Fruit fly (Drosophila melanogaster): ENCODE results near the gene e.

- no peak for TF ChIP-seq CrebA (GFP tag; optimal IDR thresholded peaks at IDR 0.05; ENCODE audit: borderline replicate concordance)
- TF ChIP-seq Hnf4 (GFP tag; optimal IDR thresholded peaks at IDR 0.05), result no peak
- no peak for TF ChIP-seq psq (GFP tag; optimal IDR thresholded peaks at IDR 0.05)
- TF ChIP-seq woc (GFP tag; optimal IDR thresholded peaks at IDR 0.05), result no peak
- TF ChIP-seq Hr83 (GFP tag; optimal IDR thresholded peaks at IDR 0.05; ENCODE audit: poor library complexity, severe bottlenecking), result no peak
- TF ChIP-seq ey (GFP tag; optimal IDR thresholded peaks at IDR 0.05), result no peak
- TF ChIP-seq usp (GFP tag; optimal IDR thresholded peaks at IDR 0.05), result no peak
- no peak for TF ChIP-seq h (GFP tag; optimal IDR thresholded peaks at IDR 0.05)
- no peak for TF ChIP-seq Hr78 (GFP tag; optimal IDR thresholded peaks at IDR 0.05)
- TF ChIP-seq lola (GFP tag; optimal IDR thresholded peaks at IDR 0.05), result no peak
Measured at dm6 chr3R:21210081-21210480, 26.9 kb downstream of the e start.

All from whole organism, wandering third instar larva.